Worm (Caenorhabditis elegans) whole organism, young adult: ENCODE results near the gene hsp-90.

Source experiments
- B0261.1 ChIP-seq: sonication (generic microtip); optimal IDR thresholded peaks from 2 replicates; lab custom pipeline; 2016; ENCODE audit warnings: mild to moderate bottlenecking, missing genetic modification characterization, moderate library complexity, missing compliant biosample characterization
- B0336.3 ChIP-seq: fragments of 200-800 bp; sonication (Bioruptor generic); IDR thresholded peaks from 2 replicates; pipeline ENCODE4 v1.3.6; 2022; ENCODE audit warnings: missing genetic modification characterization, missing compliant biosample characterization
- F33H1.4 ChIP-seq: fragments of 200-800 bp; sonication (Bioruptor generic); IDR thresholded peaks from 2 replicates; pipeline ENCODE4 v1.3.6; 2022; ENCODE audit warnings: missing genetic modification reagents, missing genetic modification characterization, missing compliant biosample characterization
- F37B4.10 ChIP-seq: fragments of 200-800 bp; sonication (Bioruptor generic); IDR thresholded peaks from 2 replicates; pipeline ENCODE4 v1.3.6; 2022; ENCODE audit warnings: missing genetic modification characterization, missing compliant biosample characterization
- F39B2.1 ChIP-seq: fragments of 200-800 bp; sonication (Bioruptor generic); IDR thresholded peaks from 2 replicates; pipeline ENCODE4 v1.3.6; 2022; ENCODE audit warnings: missing genetic modification reagents, missing genetic modification characterization, missing compliant biosample characterization
- F57A8.1 ChIP-seq: fragments of 200-800 bp; sonication (Bioruptor generic); optimal IDR thresholded peaks from 2 replicates; lab custom pipeline; 2018; ENCODE audit warnings: mild to moderate bottlenecking, missing genetic modification characterization, moderate library complexity, missing compliant biosample characterization
- T26A5.8 ChIP-seq: sonication (generic microtip); optimal IDR thresholded peaks from 2 replicates; lab custom pipeline; 2016; ENCODE audit warnings: missing genetic modification characterization, missing compliant biosample characterization
- Y53F4B.3 ChIP-seq: fragments of 200-800 bp; sonication (Bioruptor generic); IDR thresholded peaks from 2 replicates; pipeline ENCODE4 v1.3.6; 2022; ENCODE audit warnings: missing genetic modification reagents, missing genetic modification characterization, missing compliant biosample characterization
- Y79H2A.3 ChIP-seq: fragments of 200-800 bp; sonication (Bioruptor generic); conservative IDR thresholded peaks from 2 replicates; pipeline ENCODE4 v1.3.6; 2022; ENCODE audit warnings: missing genetic modification reagents, missing genetic modification characterization, missing compliant biosample characterization
- akir-1 ChIP-seq: fragments of 200-800 bp; sonication (Bioruptor generic); optimal IDR thresholded peaks from 2 replicates; lab custom pipeline; 2018; ENCODE audit warnings: mild to moderate bottlenecking, missing genetic modification characterization, moderate library complexity, missing compliant biosample characterization
- ama-1 ChIP-seq, 3 experiments: fragments of 150-350 bp in 1 of 3; sonication (generic microtip) in 2 of 3; optimal IDR thresholded peaks; 2 replicates each; lab custom pipeline; 2014 to 2018; ENCODE audit warnings: missing biosample characterization in 2 of 3, missing genetic modification characterization in 2 of 3, missing genetic modification reagents in 2 of 3
- die-1 ChIP-seq: sonication (generic microtip); optimal IDR thresholded peaks from 2 replicates; lab custom pipeline; 2016; ENCODE audit warnings: missing genotype, mild to moderate bottlenecking, missing genetic modification characterization, missing compliant biosample characterization
- egl-18 ChIP-seq: fragments of 200-800 bp; sonication (Bioruptor generic); IDR thresholded peaks from 2 replicates; pipeline ENCODE4 v1.3.6; 2022; ENCODE audit warnings: missing genetic modification reagents, missing genetic modification characterization, missing compliant biosample characterization
- egl-44 ChIP-seq: fragments of 200-800 bp; sonication (Bioruptor generic); IDR thresholded peaks from 2 replicates; pipeline ENCODE4 v1.3.6; 2022; ENCODE audit warnings: missing genetic modification reagents, missing genetic modification characterization, missing compliant biosample characterization
- ets-4 ChIP-seq: fragments of 200-800 bp; sonication (Bioruptor generic); optimal IDR thresholded peaks from 2 replicates; lab custom pipeline; 2018; ENCODE audit warnings: mild to moderate bottlenecking, missing genetic modification characterization, missing compliant biosample characterization
- gei-17 ChIP-seq: fragments of 200-800 bp; sonication (Bioruptor generic); optimal IDR thresholded peaks from 2 replicates; lab custom pipeline; 2018; ENCODE audit warnings: mild to moderate bottlenecking, missing genetic modification characterization, missing compliant biosample characterization
- hsf-1 ChIP-seq: fragments of 200-800 bp; sonication (Bioruptor generic); IDR thresholded peaks from 2 replicates; pipeline ENCODE4 v1.3.6; 2022; ENCODE audit warnings: missing genetic modification reagents, missing genetic modification characterization, missing compliant biosample characterization
- let-526 ChIP-seq: fragments of 200-800 bp; sonication (Bioruptor generic); IDR thresholded peaks from 2 replicates; pipeline ENCODE4 v1.3.6; 2022; ENCODE audit warnings: missing genetic modification reagents, missing genetic modification characterization, missing compliant biosample characterization
- lin-35 ChIP-seq, 3 experiments: fragments of 150-350 bp in 2 of 3; sonication (generic microtip) in 1 of 3; optimal IDR thresholded peaks; 2 replicates each; lab custom pipeline; 2014 to 2018; ENCODE audit warnings: missing biosample characterization in 3 of 3, missing genetic modification characterization in 3 of 3, missing genetic modification reagents in 3 of 3
- lir-1 ChIP-seq: fragments of 200-800 bp; sonication (Bioruptor generic); conservative IDR thresholded peaks from 2 replicates; pipeline ENCODE4 v1.3.6; 2022; ENCODE audit warnings: missing genetic modification reagents, missing genetic modification characterization, missing compliant biosample characterization
- lsy-27 ChIP-seq: sonication (generic microtip); optimal IDR thresholded peaks from 2 replicates; lab custom pipeline; 2017; ENCODE audit warnings: missing genetic modification characterization, mild to moderate bottlenecking, missing compliant biosample characterization, antibody characterized with exemption, missing genotype, borderline replicate concordance; ENCODE audit not compliant: insufficient read depth
- madf-3 ChIP-seq: fragments of 200-800 bp; sonication (Bioruptor generic); IDR thresholded peaks from 2 replicates; pipeline ENCODE4 v1.3.6; 2022; ENCODE audit warnings: missing genetic modification reagents, missing genetic modification characterization, missing compliant biosample characterization
- madf-8 ChIP-seq: fragments of 200-800 bp; sonication (Bioruptor generic); conservative IDR thresholded peaks from 2 replicates; pipeline ENCODE4 v1.3.6; 2022; ENCODE audit warnings: missing genetic modification reagents, missing genetic modification characterization, missing compliant biosample characterization
- mcd-1 ChIP-seq: fragments of 200-800 bp; sonication (Bioruptor generic); IDR thresholded peaks from 2 replicates; pipeline ENCODE4 v1.3.6; 2022; ENCODE audit warnings: missing genetic modification reagents, missing genetic modification characterization, missing compliant biosample characterization
- nfya-1 ChIP-seq: sonication (generic microtip); optimal IDR thresholded peaks from 2 replicates; lab custom pipeline; 2017; ENCODE audit warnings: antibody characterized with exemption, missing compliant biosample characterization, missing genetic modification characterization, borderline replicate concordance; ENCODE audit not compliant: insufficient read depth
- nfya-2 ChIP-seq: fragments of 200-800 bp; sonication (Bioruptor generic); IDR thresholded peaks from 2 replicates; pipeline ENCODE4 v1.3.6; 2022; ENCODE audit warnings: missing genetic modification reagents, missing genetic modification characterization, missing compliant biosample characterization
- nfyb-1 ChIP-seq: fragments of 200-800 bp; sonication (Bioruptor generic); IDR thresholded peaks from 2 replicates; pipeline ENCODE4 v1.3.6; 2022; ENCODE audit warnings: missing genetic modification reagents, missing genetic modification characterization, missing compliant biosample characterization
- nhr-120 ChIP-seq: fragments of 200-800 bp; sonication (Bioruptor generic); IDR thresholded peaks from 2 replicates; pipeline ENCODE4 v1.3.6; 2022; ENCODE audit warnings: missing genetic modification characterization, missing compliant biosample characterization
- nhr-179 ChIP-seq: sonication (generic microtip); optimal IDR thresholded peaks from 2 replicates; lab custom pipeline; 2016; ENCODE audit warnings: mild to moderate bottlenecking, missing genetic modification characterization, missing compliant biosample characterization
- nhr-80 ChIP-seq: sonication (generic microtip); optimal IDR thresholded peaks from 2 replicates; lab custom pipeline; 2016; ENCODE audit warnings: missing genetic modification characterization, missing compliant biosample characterization
- rec-8 ChIP-seq, 2 experiments: sonication (generic microtip); optimal IDR thresholded peaks; 2 replicates each; lab custom pipeline; 2016; ENCODE audit warnings: mild to moderate bottlenecking in 2 of 2, missing genetic modification characterization in 2 of 2, missing genetic modification reagents in 2 of 2, missing genotype in 2 of 2, missing biosample characterization in 1 of 2, missing compliant biosample characterization in 1 of 2, moderate library complexity in 1 of 2
- rpc-1 ChIP-seq, 2 experiments: fragments of 150-350 bp in 1 of 2; sonication (generic microtip) in 1 of 2; optimal IDR thresholded peaks; 2 replicates each; lab custom pipeline; 2014 to 2018; ENCODE audit warnings: missing biosample characterization in 1 of 2, missing genetic modification characterization in 1 of 2, missing genetic modification reagents in 1 of 2, missing genotype in 1 of 2
- sdz-38 ChIP-seq: sonication (generic microtip); optimal IDR thresholded peaks from 2 replicates; lab custom pipeline; 2016; ENCODE audit warnings: missing genotype, missing genetic modification characterization, missing compliant biosample characterization
- snpc-1.3 ChIP-seq: sonication (generic microtip); optimal IDR thresholded peaks from 2 replicates; lab custom pipeline; 2017; ENCODE audit warnings: missing genetic modification characterization, mild to moderate bottlenecking, missing compliant biosample characterization, antibody characterized with exemption, moderate library complexity, missing genotype, missing genetic modification reagents; ENCODE audit not compliant: insufficient read depth
- snpc-4 ChIP-seq, 5 experiments: fragments of 150-350 bp in 1 of 5; sonication (generic microtip) in 4 of 5; optimal IDR thresholded peaks; 2 replicates each; lab custom pipeline; 2014 to 2018; ENCODE audit warnings: missing genetic modification characterization in 5 of 5, missing biosample characterization in 3 of 5, antibody characterized with exemption in 2 of 5, mild to moderate bottlenecking in 2 of 5, missing compliant biosample characterization in 2 of 5, missing genotype in 2 of 5, moderate library complexity in 2 of 5, missing genetic modification reagents in 1 of 5
- unc-62 ChIP-seq: fragments of 150-350 bp; optimal IDR thresholded peaks from 2 replicates; lab custom pipeline; 2014; ENCODE audit warnings: missing biosample characterization, missing genetic modification reagents, missing genetic modification characterization
- ztf-25 ChIP-seq: fragments of 200-800 bp; sonication (Bioruptor generic); IDR thresholded peaks from 2 replicates; pipeline ENCODE4 v1.3.6; 2022; ENCODE audit warnings: missing genetic modification reagents, missing genetic modification characterization, missing compliant biosample characterization

Gene hsp-90

DNA sequence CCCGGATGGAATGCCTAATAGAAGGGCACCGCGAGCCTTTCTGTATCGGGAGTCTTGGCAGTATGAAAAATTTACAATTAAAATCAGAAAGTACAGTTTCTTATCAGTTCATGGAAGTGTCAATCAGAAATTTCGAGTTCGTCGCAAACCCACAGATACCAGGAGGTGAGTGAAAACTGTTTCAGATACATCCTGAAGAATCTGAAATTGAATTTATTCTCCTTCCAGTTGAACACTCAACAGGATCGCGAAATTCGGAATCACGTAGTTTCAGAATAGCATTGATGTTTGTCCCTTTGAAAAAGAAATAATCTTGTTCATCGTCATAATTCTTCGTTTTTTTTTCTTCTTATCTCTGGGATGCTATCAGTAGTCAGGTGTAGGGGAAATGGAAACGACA, 31.4 kb downstream of the hsp-90 start, which contains the start of gene fbxa-147:
Gene fbxa-147, plus strand, starts transcription at position 386 of the 400 bp plus-strand sequence.
- TF ChIP-seq lir-1 (GFP tag; lab: Robert Waterston, UW) (no peak), hsf-1 (no peak), sdz-38 (tag; lab: Kevin White, UChicago) (no peak), F39B2.1 (GFP tag; lab: Robert Waterston, UW) (no peak), lsy-27 (tag; lab: Kevin White, UChicago) (no peak), nhr-80 (tag; lab: Kevin White, UChicago) (peak; percentile 63), die-1 (tag; lab: Kevin White, UChicago) (no peak), nhr-179 (tag; lab: Kevin White, UChicago) (no peak)

DNA sequence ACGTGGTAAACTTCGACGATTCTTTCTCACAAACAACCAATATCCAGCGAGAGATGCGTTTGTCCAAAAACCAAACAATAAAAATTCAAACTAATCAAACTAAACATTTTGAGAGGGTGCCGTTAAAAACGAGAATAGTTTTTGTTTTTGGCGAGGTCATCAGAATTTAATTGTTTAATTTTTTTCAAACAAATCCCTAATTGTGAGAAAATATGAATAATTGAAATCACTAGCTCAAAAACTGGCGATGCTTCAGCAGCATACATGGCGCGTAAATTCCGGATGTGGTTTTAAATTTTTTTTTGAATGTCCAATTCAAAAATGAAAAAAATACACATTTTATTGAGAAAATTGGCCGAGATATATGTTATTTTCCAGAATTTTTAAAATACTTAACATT, 34.8 kb downstream of the hsp-90 start, which contains the start of gene R08A2.1:
Gene R08A2.1, minus strand, starts transcription at position 101 of the 400 bp plus-strand sequence.
- no peak for TF ChIP-seq rpc-1 (optimal IDR thresholded peaks at IDR 0.05; lab: Kevin White, UChicago)
- no peak for TF ChIP-seq rpc-1 (tag; optimal IDR thresholded peaks at IDR 0.05; lab: Kevin White, UChicago)
- no peak for TF ChIP-seq ztf-25 (GFP tag; lab: Robert Waterston, UW)
- no peak for TF ChIP-seq nhr-120
- no peak for TF ChIP-seq lin-35 (GFP tag; optimal IDR thresholded peaks at IDR 0.05; lab: Kevin White, UChicago)
- TF ChIP-seq snpc-1.3 (tag; lab: Kevin White, UChicago) = no peak
- TF ChIP-seq unc-62 (GFP tag; lab: Kevin White, UChicago) = no peak
- TF ChIP-seq ets-4 (GFP tag; lab: Kevin White, UChicago) = no peak
- TF ChIP-seq mcd-1 (GFP tag; lab: Robert Waterston, UW) = no peak
- TF ChIP-seq F57A8.1 (GFP tag; lab: Kevin White, UChicago) = no peak
- TF ChIP-seq madf-8 = no peak
- no peak for TF ChIP-seq nfya-1 (tag; lab: Kevin White, UChicago)
- TF ChIP-seq F33H1.4 (GFP tag; lab: Robert Waterston, UW) = no peak
- TF ChIP-seq Y79H2A.3 (GFP tag; lab: Robert Waterston, UW) = no peak

DNA sequence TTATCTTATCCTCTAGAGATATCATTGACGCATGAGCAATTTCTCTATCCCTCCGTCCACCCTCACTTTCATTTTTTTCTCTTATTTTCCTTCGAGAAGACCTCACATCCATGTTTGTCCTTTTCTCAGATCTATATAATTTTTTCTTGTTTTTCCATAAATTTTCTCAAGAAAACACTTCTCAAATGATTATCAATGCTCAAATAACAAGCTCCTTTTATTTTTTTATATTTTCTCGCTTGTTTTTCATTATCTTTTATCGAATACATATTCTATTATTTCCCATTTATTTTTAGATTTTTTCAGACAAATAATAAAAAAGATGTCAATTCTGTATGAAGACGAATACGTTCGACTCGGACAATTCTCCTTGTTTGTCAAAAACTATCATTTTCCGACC, 38.3 kb downstream of the hsp-90 start, which contains the start of gene R08A2.7:
Gene R08A2.7, plus strand, starts transcription at position 301 of the 400 bp plus-strand sequence.
- no peak for TF ChIP-seq rec-8 (tag; optimal IDR thresholded peaks at IDR 0.05; lab: Kevin White, UChicago)
- TF ChIP-seq nhr-120 = no peak
- no peak for TF ChIP-seq madf-3
- TF ChIP-seq egl-44 (GFP tag; lab: Robert Waterston, UW) = no peak
- TF ChIP-seq F37B4.10 (GFP tag; lab: Robert Waterston, UW) = no peak
- TF ChIP-seq T26A5.8 (tag; lab: Kevin White, UChicago) = no peak
- no peak for TF ChIP-seq nfya-1 (tag; lab: Kevin White, UChicago)
- no peak for TF ChIP-seq Y53F4B.3 (GFP tag; lab: Robert Waterston, UW)
- no peak for TF ChIP-seq egl-18 (GFP tag; lab: Robert Waterston, UW)
- TF ChIP-seq snpc-4 (GFP tag; optimal IDR thresholded peaks at IDR 0.05; lab: Kevin White, UChicago) = no peak
- TF ChIP-seq snpc-4 (tag; optimal IDR thresholded peaks at IDR 0.05; lab: Kevin White, UChicago) = no peak
- no peak for TF ChIP-seq ama-1 (optimal IDR thresholded peaks at IDR 0.05; lab: Kevin White, UChicago)
- TF ChIP-seq ama-1 (GFP tag; optimal IDR thresholded peaks at IDR 0.05; lab: Kevin White, UChicago) = no peak
- no peak for TF ChIP-seq gei-17 (GFP tag; lab: Kevin White, UChicago)
- no peak for TF ChIP-seq let-526 (GFP tag; lab: Robert Waterston, UW)
- TF ChIP-seq akir-1 = no peak
- no peak for TF ChIP-seq B0261.1 (tag; lab: Kevin White, UChicago)
- TF ChIP-seq B0336.3 (GFP tag; lab: Robert Waterston, UW) = no peak
- TF ChIP-seq nfyb-1 = no peak
- no peak for TF ChIP-seq nfya-2 (GFP tag; lab: Robert Waterston, UW)
